Worm (Caenorhabditis elegans) whole organism, late embryonic: Measurements from ENCODE around the gene nhr-94.

Experiments
- C38D4.7 ChIP-seq: fragments of 200-800 bp; sonication (Bioruptor generic); optimal IDR thresholded peaks from 2 replicates; lab custom pipeline; 2018; ENCODE audit warnings: mild to moderate bottlenecking, missing genetic modification characterization, moderate library complexity, missing compliant biosample characterization
- F13H6.1 ChIP-seq: sonication (generic microtip); optimal IDR thresholded peaks from 2 replicates; lab custom pipeline; 2016; ENCODE audit warnings: missing genetic modification characterization, missing compliant biosample characterization
- K02D7.2 ChIP-seq: sonication (generic microtip); optimal IDR thresholded peaks from 2 replicates; lab custom pipeline; 2017; ENCODE audit warnings: mild to moderate bottlenecking, missing genetic modification characterization, missing compliant biosample characterization
- Y22D7AL.16 ChIP-seq: sonication (generic microtip); optimal IDR thresholded peaks from 2 replicates; lab custom pipeline; 2016; ENCODE audit warnings: missing genetic modification characterization, missing compliant biosample characterization
- ahr-1 ChIP-seq: sonication (generic microtip); optimal IDR thresholded peaks from 2 replicates; lab custom pipeline; 2016; ENCODE audit warnings: missing genetic modification characterization, missing compliant biosample characterization
- ceh-19 ChIP-seq: fragments of 200-800 bp; sonication (Bioruptor generic); optimal IDR thresholded peaks from 2 replicates; lab custom pipeline; 2018; ENCODE audit warnings: mild to moderate bottlenecking, missing genetic modification characterization, missing compliant biosample characterization
- ceh-2 ChIP-seq: sonication (generic microtip); optimal IDR thresholded peaks from 2 replicates; lab custom pipeline; 2016; ENCODE audit warnings: missing genotype, missing genetic modification characterization, missing compliant biosample characterization
- ceh-22 ChIP-seq: sonication (generic microtip); optimal IDR thresholded peaks from 2 replicates; lab custom pipeline; 2017; ENCODE audit warnings: missing biosample characterization, missing genetic modification characterization
- ceh-31 ChIP-seq: sonication (generic microtip); optimal IDR thresholded peaks from 2 replicates; lab custom pipeline; 2016; ENCODE audit warnings: missing genetic modification characterization, missing compliant biosample characterization
- ceh-48 ChIP-seq: sonication (generic microtip); optimal IDR thresholded peaks from 2 replicates; lab custom pipeline; 2016; ENCODE audit warnings: missing genetic modification characterization, inconsistent platforms, missing compliant biosample characterization
- dve-1 ChIP-seq: sonication (generic microtip); optimal IDR thresholded peaks from 2 replicates; lab custom pipeline; 2017; ENCODE audit warnings: antibody characterized with exemption, mild to moderate bottlenecking, missing genetic modification characterization, missing compliant biosample characterization
- elt-2 ChIP-seq: sonication (generic microtip); optimal IDR thresholded peaks from 2 replicates; lab custom pipeline; 2016; ENCODE audit warnings: missing genetic modification reagents, missing genetic modification characterization, missing compliant biosample characterization
- elt-4 ChIP-seq: sonication (generic microtip); optimal IDR thresholded peaks from 2 replicates; lab custom pipeline; 2016; ENCODE audit warnings: missing genetic modification characterization, missing compliant biosample characterization
- eyg-1 ChIP-seq: sonication (generic microtip); optimal IDR thresholded peaks from 2 replicates; lab custom pipeline; 2016; ENCODE audit warnings: missing genotype, missing genetic modification characterization, missing compliant biosample characterization
- fax-1 ChIP-seq: sonication (generic microtip); optimal IDR thresholded peaks from 2 replicates; lab custom pipeline; 2016; ENCODE audit warnings: missing genotype, missing genetic modification characterization, missing compliant biosample characterization
- hlh-30 ChIP-seq: sonication (generic microtip); optimal IDR thresholded peaks from 2 replicates; lab custom pipeline; 2017; ENCODE audit warnings: antibody characterized with exemption, missing genetic modification characterization, missing compliant biosample characterization; ENCODE audit not compliant: insufficient read depth
- lin-11 ChIP-seq: fragments of 200-800 bp; sonication (Bioruptor generic); optimal IDR thresholded peaks from 2 replicates; lab custom pipeline; 2018; ENCODE audit warnings: mild to moderate bottlenecking, missing genetic modification characterization, missing compliant biosample characterization
- madf-2 ChIP-seq: sonication (generic microtip); optimal IDR thresholded peaks from 2 replicates; lab custom pipeline; 2017; ENCODE audit warnings: missing genetic modification characterization, missing compliant biosample characterization
- npax-4 ChIP-seq: sonication (generic microtip); optimal IDR thresholded peaks from 2 replicates; lab custom pipeline; 2016; ENCODE audit warnings: missing genetic modification characterization, missing compliant biosample characterization
- odd-2 ChIP-seq: sonication (generic microtip); optimal IDR thresholded peaks from 2 replicates; lab custom pipeline; 2017; ENCODE audit warnings: antibody characterized with exemption, mild to moderate bottlenecking, missing genetic modification characterization, missing compliant biosample characterization
- pag-3 ChIP-seq: sonication (generic microtip); optimal IDR thresholded peaks from 2 replicates; lab custom pipeline; 2016; ENCODE audit warnings: missing compliant biosample characterization, missing genetic modification characterization, borderline replicate concordance
- pax-1 ChIP-seq: fragments of 150-350 bp; optimal IDR thresholded peaks from 2 replicates; lab custom pipeline; 2014; ENCODE audit warnings: missing biosample characterization, missing genetic modification characterization
- pqm-1 ChIP-seq: sonication (generic microtip); optimal IDR thresholded peaks from 2 replicates; lab custom pipeline; 2016; ENCODE audit warnings: missing genetic modification characterization, missing compliant biosample characterization
- pros-1 ChIP-seq: fragments of 150-350 bp; optimal IDR thresholded peaks from 2 replicates; lab custom pipeline; 2014; ENCODE audit warnings: missing biosample characterization, missing genetic modification reagents, missing genetic modification characterization
- sox-2 ChIP-seq: fragments of 200-800 bp; sonication (Bioruptor generic); IDR thresholded peaks from 2 replicates; pipeline ENCODE4 v1.3.6; 2022; ENCODE audit warnings: missing genetic modification reagents, missing genetic modification characterization, missing compliant biosample characterization
- sox-4 ChIP-seq: sonication (generic microtip); optimal IDR thresholded peaks from 2 replicates; lab custom pipeline; 2017; ENCODE audit warnings: mild to moderate bottlenecking, missing genetic modification characterization, inconsistent platforms, missing compliant biosample characterization
- tbx-2 ChIP-seq: sonication (generic microtip); optimal IDR thresholded peaks from 2 replicates; lab custom pipeline; 2016; ENCODE audit warnings: missing genetic modification characterization, missing compliant biosample characterization
- ttx-3 ChIP-seq: sonication (generic microtip); optimal IDR thresholded peaks from 2 replicates; lab custom pipeline; 2016; ENCODE audit warnings: missing genetic modification reagents, missing genetic modification characterization, missing compliant biosample characterization
- unc-3 ChIP-seq, 2 experiments: fragments of 200-800 bp in 1 of 2; sonication (Bioruptor generic) in 1 of 2; sonication (generic microtip) in 1 of 2; conservative IDR thresholded peaks in 1 of 2; optimal IDR thresholded peaks in 1 of 2; 2 replicates each; pipeline versions ENCODE4 v1.3.6 to Lab custom; 2016 to 2022; ENCODE audit warnings: missing compliant biosample characterization in 2 of 2, missing genetic modification characterization in 2 of 2, missing genetic modification reagents in 1 of 2
- unc-42 ChIP-seq: sonication (generic microtip); optimal IDR thresholded peaks from 2 replicates; lab custom pipeline; 2016; ENCODE audit warnings: missing genotype, missing genetic modification characterization, missing compliant biosample characterization
- unc-55 ChIP-seq: sonication (generic microtip); optimal IDR thresholded peaks from 2 replicates; lab custom pipeline; 2017; ENCODE audit warnings: missing biosample characterization, missing genetic modification reagents, missing genetic modification characterization
- zip-5 ChIP-seq: sonication (generic microtip); optimal IDR thresholded peaks from 2 replicates; lab custom pipeline; 2016; ENCODE audit warnings: missing genetic modification characterization, missing compliant biosample characterization

nhr-94 gene

ce11 chrV:7637801-7638200 is 48.3 kb downstream of the nhr-94 start, which contains the start of gene clec-45:
clec-45 (plus strand) TSS chrV:7638101.
- TF ChIP-seq Y22D7AL.16 (tag; lab: Kevin White, UChicago) (no peak), ahr-1 (no peak), ceh-48 (tag; lab: Kevin White, UChicago) (no peak), sox-4 (tag; lab: Kevin White, UChicago) (no peak), odd-2 (tag; lab: Kevin White, UChicago) (no peak), elt-4 (tag; lab: Kevin White, UChicago) (no peak), fax-1 (tag; lab: Kevin White, UChicago) (no peak), ceh-31 (no peak)
- TF ChIP-seq, all 69 proteins: peak for 0

ce11 chrV:7635469-7635868 is 50.7 kb downstream of the nhr-94 start, which contains the start of gene srd-29:
srd-29 (plus strand) TSS chrV:7635769.
- TF ChIP-seq sox-2 (no peak), unc-3 (GFP tag; conservative IDR thresholded peaks at IDR 0.05; lab: Robert Waterston, UW) (no peak), unc-3 (tag; optimal IDR thresholded peaks at IDR 0.05; lab: Kevin White, UChicago) (no peak), K02D7.2 (tag; lab: Kevin White, UChicago) (no peak), pros-1 (tag; lab: Kevin White, UChicago) (no peak), pag-3 (no peak), ceh-19 (no peak), elt-2 (tag; lab: Kevin White, UChicago) (no peak), pax-1 (tag; lab: Kevin White, UChicago) (no peak), lin-11 (no peak), eyg-1 (tag; lab: Kevin White, UChicago) (no peak), ceh-31 (no peak), ttx-3 (no peak)

ce11 chrV:7634657-7635056 is 51.5 kb downstream of the nhr-94 start, which contains the start of gene srd-31:
srd-31 (minus strand) TSS chrV:7634757.
- TF ChIP-seq ttx-3 (no peak), hlh-30 (tag; lab: Kevin White, UChicago) (no peak), ceh-19 (no peak), madf-2 (tag; lab: Kevin White, UChicago) (no peak), fax-1 (tag; lab: Kevin White, UChicago) (no peak), unc-42 (no peak), ceh-31 (no peak), C38D4.7 (GFP tag; lab: Kevin White, UChicago) (no peak), zip-5 (tag; lab: Kevin White, UChicago) (no peak), ceh-22 (tag; lab: Kevin White, UChicago) (no peak), F13H6.1 (tag; lab: Kevin White, UChicago) (no peak), K02D7.2 (tag; lab: Kevin White, UChicago) (no peak), dve-1 (no peak), unc-55 (GFP tag; lab: Kevin White, UChicago) (no peak), pax-1 (tag; lab: Kevin White, UChicago) (no peak), npax-4 (tag; lab: Kevin White, UChicago) (no peak), ceh-48 (tag; lab: Kevin White, UChicago) (no peak), pqm-1 (no peak), ceh-2 (tag; lab: Kevin White, UChicago) (no peak), tbx-2 (tag; lab: Kevin White, UChicago) (no peak)
